Fruit fly (Drosophila melanogaster) whole organism, larva: ENCODE measurements around the gene Kah.

Source experiments
- noc ChIP-seq: fragments of 200-800 bp; sonication (Bioruptor generic); optimal IDR thresholded peaks from 3 replicates; lab custom pipeline; 2019; ENCODE audit warnings: missing biosample characterization, mild to moderate bottlenecking, missing genetic modification characterization, moderate library complexity

Gene Kah

dm6 chr3L:601104-601503 is 12.0 kb upstream of the Kah start:
- no peak for TF ChIP-seq noc (tag; lab: Kevin White, UChicago)

dm6 chr3L:593102-593501 is 4.0 kb upstream of the Kah start, which contains the start of gene MED14:
MED14 (plus strand) TSS chr3L:593246.
- no peak for TF ChIP-seq noc (tag; lab: Kevin White, UChicago)

- TF ChIP-seq noc (tag; lab: Kevin White, UChicago) = no peak
These were observed 3.2 kb upstream of the Kah start for dm6 chr3L:592251-592650.

dm6 chr3L:591370-591769 is 2.3 kb upstream of the Kah start:
- no peak for TF ChIP-seq noc (tag; lab: Kevin White, UChicago)

dm6 chr3L:589290-590281 is 512 bp upstream of the Kah start:
- peak; percentile 55 for TF ChIP-seq noc (tag; lab: Kevin White, UChicago)

dm6 chr3L:587827-588226 is 1.2 kb downstream of the Kah start:
- TF ChIP-seq noc (tag; lab: Kevin White, UChicago) = no peak

- no peak for TF ChIP-seq noc (tag; lab: Kevin White, UChicago)
These were observed 2.4 kb downstream of the Kah start for dm6 chr3L:586582-587213.

- no peak for TF ChIP-seq noc (tag; lab: Kevin White, UChicago)
These were observed 8.0 kb downstream of the Kah start, which contains the start of gene Ppm1 for dm6 chr3L:581037-581436. Ppm1 (plus strand) TSS chr3L:581337.

- TF ChIP-seq noc (tag; lab: Kevin White, UChicago) = no peak
These were observed 16.1 kb downstream of the Kah start for dm6 chr3L:572940-573339.

dm6 chr3L:565964-566627 is 23.0 kb downstream of the Kah start:
- no peak for TF ChIP-seq noc (tag; lab: Kevin White, UChicago)

- TF ChIP-seq noc (tag; lab: Kevin White, UChicago) = no peak
These were observed 23.5 kb downstream of the Kah start for dm6 chr3L:565561-565960.

- no peak for TF ChIP-seq noc (tag; lab: Kevin White, UChicago)
These were observed 25.1 kb downstream of the Kah start for dm6 chr3L:563951-564350.

dm6 chr3L:563002-563627 is 26.0 kb downstream of the Kah start:
- TF ChIP-seq noc (tag; lab: Kevin White, UChicago) = peak; percentile 18

- no peak for TF ChIP-seq noc (tag; lab: Kevin White, UChicago)
These were observed 27.2 kb downstream of the Kah start for dm6 chr3L:561772-562454.

dm6 chr3L:561117-561516 is 28.0 kb downstream of the Kah start:
- no peak for TF ChIP-seq noc (tag; lab: Kevin White, UChicago)
